Fruit fly (Drosophila melanogaster): ENCODE results near the gene CG33689.

Gene CG33689

DNA sequence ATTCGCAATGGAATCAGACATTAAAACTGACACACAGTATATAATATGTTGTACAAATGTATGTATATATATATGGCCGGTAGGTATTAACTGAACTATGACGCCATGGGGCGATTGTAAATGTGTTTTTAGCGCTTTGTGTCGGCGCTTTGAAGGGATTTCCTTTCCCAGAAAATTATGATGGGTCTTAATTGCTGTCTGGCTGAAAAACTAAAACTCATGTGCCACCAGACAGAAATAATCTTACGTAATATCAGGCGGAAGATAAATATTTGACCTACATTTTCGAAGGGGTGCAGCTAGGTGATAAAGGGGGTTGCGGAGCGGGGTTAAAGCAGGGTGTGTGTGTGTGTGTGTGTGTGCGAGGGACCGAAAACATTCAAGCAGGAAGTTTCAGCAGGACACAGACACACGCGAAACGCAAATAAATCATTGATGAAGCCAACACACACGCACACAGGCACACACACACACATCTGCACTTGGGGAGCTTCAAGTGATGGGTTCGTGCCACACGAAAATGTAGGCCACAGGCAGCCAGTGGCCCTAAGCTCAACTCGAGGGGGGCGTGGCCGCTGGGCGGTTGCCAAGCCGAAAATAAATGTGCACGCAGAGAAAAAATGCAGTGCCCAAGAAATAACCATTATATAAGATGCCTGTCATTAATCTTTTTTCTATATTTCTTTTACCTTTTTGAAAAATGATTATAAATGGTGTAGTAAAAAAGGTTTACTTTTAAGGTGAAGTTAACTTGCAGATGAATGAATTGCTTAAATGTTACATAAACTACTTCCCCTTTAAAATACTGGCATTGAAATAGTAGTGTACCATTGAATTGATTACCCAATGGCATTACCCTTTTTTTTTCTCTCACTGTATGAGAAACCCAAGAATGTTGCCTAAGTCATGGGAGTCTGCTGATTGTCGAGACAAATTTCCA, 42.5 kb upstream of the CG33689 start (continued):
- TF ChIP-seq Fer1 (GFP tag; optimal IDR thresholded peaks at IDR 0.05), result peak; percentile 59
- TF ChIP-seq CG10654 (GFP tag; optimal IDR thresholded peaks at IDR 0.05), result peak; percentile 16
- peak; percentile 27 for TF ChIP-seq gro (GFP tag; optimal IDR thresholded peaks at IDR 0.05)
- peak; percentile 20 for TF ChIP-seq Six4 (GFP tag; optimal IDR thresholded peaks at IDR 0.05)
- TF ChIP-seq CG4730 (GFP tag; IDR thresholded peaks at IDR 0.05), result no peak
- TF ChIP-seq CG6854 (GFP tag; optimal IDR thresholded peaks at IDR 0.05), result no peak
- peak; percentile 34 for TF ChIP-seq CG1603 (tag; optimal IDR thresholded peaks at IDR 0.05)
- TF ChIP-seq Opbp (GFP tag; IDR thresholded peaks at IDR 0.05; ENCODE audit: partially characterized antibody), result no peak
- TF ChIP-seq CG12391 (tag; optimal IDR thresholded peaks at IDR 0.05), result peak; percentile 63
- peak; percentile 64 for TF ChIP-seq tio (GFP tag; optimal IDR thresholded peaks at IDR 0.05)
- no peak for TF ChIP-seq crol (GFP tag; IDR thresholded peaks at IDR 0.05)
- TF ChIP-seq CrebB (tag; optimal IDR thresholded peaks at IDR 0.05), result no peak
- TF ChIP-seq Drgx (GFP tag; IDR thresholded peaks at IDR 0.05), result peak; percentile 36
- peak; percentile 44 for TF ChIP-seq Dek (tag; optimal IDR thresholded peaks at IDR 0.05)
- peak; percentile 40; the same call in 2 of the 3 replicates for TF ChIP-seq CG17361 (GFP tag; IDR thresholded peaks at IDR 0.05)
- no peak for TF ChIP-seq Lhr (GFP tag; optimal IDR thresholded peaks at IDR 0.05)
- peak; percentile 43 for TF ChIP-seq CG10267 (tag; optimal IDR thresholded peaks at IDR 0.05)
- TF ChIP-seq Dip3 (GFP tag; optimal IDR thresholded peaks at IDR 0.05), result peak; percentile 2
- TF ChIP-seq CG32767 (GFP tag; IDR thresholded peaks at IDR 0.05), result peak; percentile 9; the same call in 1 of the 2 replicates
- TF ChIP-seq CG13424 (tag; optimal IDR thresholded peaks at IDR 0.05), result peak; percentile 65
- TF ChIP-seq wor (GFP tag; IDR thresholded peaks at IDR 0.05), result 0 out of 2 replicates have a peak, but pooled peaks have one; percentile 26
- peak; percentile 59 for TF ChIP-seq CG14441 (GFP tag; IDR thresholded peaks at IDR 0.05)
- peak; percentile 16 for TF ChIP-seq CG12744 (GFP tag; optimal IDR thresholded peaks at IDR 0.05)
- no peak for TF ChIP-seq YL-1 (GFP tag; optimal IDR thresholded peaks at IDR 0.05)
- no peak for TF ChIP-seq Elba2 (GFP tag; optimal IDR thresholded peaks at IDR 0.05)
- no peak for TF ChIP-seq Gsc (GFP tag; IDR thresholded peaks at IDR 0.05)
- peak; percentile 20 for TF ChIP-seq CG8281 (tag; optimal IDR thresholded peaks at IDR 0.05)
- TF ChIP-seq dati (GFP tag; IDR thresholded peaks at IDR 0.05), result no peak
- TF ChIP-seq CG13123 (GFP tag; optimal IDR thresholded peaks at IDR 0.05), result peak; percentile 32
- TF ChIP-seq chinmo (GFP tag; IDR thresholded peaks at IDR 0.05; ENCODE audit: partially characterized antibody), result no peak
- no peak for TF ChIP-seq CG6175 (GFP tag; IDR thresholded peaks at IDR 0.05)
- TF ChIP-seq CoRest (tag; optimal IDR thresholded peaks at IDR 0.05), result peak; percentile 74
- peak; percentile 54 for TF ChIP-seq CG31441 (GFP tag; IDR thresholded peaks at IDR 0.05)
- no peak for TF ChIP-seq Nf-YC (tag; optimal IDR thresholded peaks at IDR 0.05)
- no peak for TF ChIP-seq CkIIα-i1 (GFP tag; IDR thresholded peaks at IDR 0.05)
- no peak; the same call in 2 of the 3 replicates for TF ChIP-seq gce (GFP tag; IDR thresholded peaks at IDR 0.05)
- no peak for TF ChIP-seq ken (GFP tag; IDR thresholded peaks at IDR 0.05)
- peak; percentile 1 for TF ChIP-seq fu2 (GFP tag; optimal IDR thresholded peaks at IDR 0.05)
- TF ChIP-seq jigr1 (GFP tag; IDR thresholded peaks at IDR 0.05), result peak; percentile 51; the same call in 1 of the 3 replicates
- TF ChIP-seq lilli (GFP tag; optimal IDR thresholded peaks at IDR 0.05), result peak; percentile 64
- peak; percentile 55; the same call in 1 of the 2 replicates for TF ChIP-seq esg (GFP tag; conservative IDR thresholded peaks at IDR 0.05)
- no peak for TF ChIP-seq psq (GFP tag; optimal IDR thresholded peaks at IDR 0.05)
- TF ChIP-seq CG2875 (GFP tag; optimal IDR thresholded peaks at IDR 0.05), result no peak
- TF ChIP-seq Nf-YB (GFP tag; optimal IDR thresholded peaks at IDR 0.05), result no peak
- TF ChIP-seq Ravus (GFP tag; IDR thresholded peaks at IDR 0.05), result no peak
- peak; percentile 43 for TF ChIP-seq gsb-n (tag; optimal IDR thresholded peaks at IDR 0.05)
- TF ChIP-seq CG7271 (tag; optimal IDR thresholded peaks at IDR 0.05), result no peak
- TF ChIP-seq nerfin-2 (GFP tag; IDR thresholded peaks at IDR 0.05; ENCODE audit: partially characterized antibody), result no peak
- TF ChIP-seq TFAM (GFP tag; optimal IDR thresholded peaks at IDR 0.05), result no peak
